Worm (Caenorhabditis elegans) whole organism, L2 larva: ENCODE results near the gene nas-17.

Experiments
- ama-1 ChIP-seq: fragments of 150-350 bp; optimal IDR thresholded peaks from 2 replicates; lab custom pipeline; 2018; ENCODE audit warnings: inconsistent platforms
- ceh-82 ChIP-seq: fragments of 150-350 bp; optimal IDR thresholded peaks from 2 replicates; lab custom pipeline; 2014; ENCODE audit warnings: missing biosample characterization, missing genetic modification characterization
- egl-27 ChIP-seq: sonication (generic microtip); optimal IDR thresholded peaks from 3 replicates; lab custom pipeline; 2017; ENCODE audit warnings: missing biosample characterization, missing genetic modification reagents, missing genetic modification characterization
- elt-1 ChIP-seq: fragments of 150-350 bp; optimal IDR thresholded peaks from 2 replicates; lab custom pipeline; 2014; ENCODE audit warnings: missing biosample characterization, missing genetic modification characterization
- unc-62 ChIP-seq: fragments of 150-350 bp; optimal IDR thresholded peaks from 2 replicates; lab custom pipeline; 2014; ENCODE audit warnings: missing biosample characterization, missing genetic modification reagents, missing genetic modification characterization
- zag-1 ChIP-seq: fragments of 150-350 bp; optimal IDR thresholded peaks from 2 replicates; lab custom pipeline; 2014; ENCODE audit warnings: missing biosample characterization, missing genetic modification characterization

DNA sequence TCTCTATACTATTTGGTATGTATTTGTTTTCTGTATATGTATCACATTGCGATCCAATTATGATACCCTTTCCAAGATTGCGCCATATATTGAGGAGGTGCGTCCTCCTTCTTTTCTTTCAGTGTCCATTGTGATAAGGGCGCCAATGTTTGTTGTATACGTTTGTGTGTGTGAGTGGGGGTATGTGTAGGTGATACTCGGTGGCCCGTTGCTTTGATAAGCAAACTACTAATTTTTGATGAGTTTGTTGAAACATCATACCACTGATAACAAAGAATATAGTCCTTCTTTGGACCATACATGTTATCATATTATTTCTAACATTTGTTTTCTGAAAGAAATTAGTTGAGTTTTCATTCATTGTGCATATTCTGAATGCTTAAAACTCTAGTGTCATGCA, 5.0 kb downstream of the nas-17 start:
- TF ChIP-seq egl-27 (tag; lab: Kevin White, UChicago) (no peak), ceh-82 (tag; lab: Kevin White, UChicago) (no peak), ama-1 (lab: Kevin White, UChicago) (no peak), elt-1 (tag; lab: Kevin White, UChicago) (no peak), zag-1 (tag; lab: Kevin White, UChicago) (no peak), unc-62 (no peak)
